Fruit fly (Drosophila melanogaster) whole organism, adult: ENCODE data around the gene CG15864.

ENCODE experiments used
- CG11617 ChIP-seq: fragments of 200-800 bp; sonication (Bioruptor generic); optimal IDR thresholded peaks from 2 replicates; lab custom pipeline; 2017; ENCODE audit warnings: mild to moderate bottlenecking, missing biosample characterization, missing genetic modification reagents, missing genetic modification characterization
- CG1620 ChIP-seq: fragments of 200-800 bp; sonication (Bioruptor generic); optimal IDR thresholded peaks from 2 replicates; lab custom pipeline; 2016; ENCODE audit warnings: missing biosample characterization, missing genetic modification characterization
- CG7045 ChIP-seq: fragments of 200-800 bp; sonication (Bioruptor generic); optimal IDR thresholded peaks from 2 replicates; lab custom pipeline; 2017; ENCODE audit warnings: missing biosample characterization, mild to moderate bottlenecking, missing genetic modification characterization
- CG7101 ChIP-seq: fragments of 200-800 bp; sonication (Bioruptor generic); optimal IDR thresholded peaks from 2 replicates; lab custom pipeline; 2018; ENCODE audit warnings: missing biosample characterization, mild to moderate bottlenecking, missing genetic modification characterization, moderate library complexity
- Hr96 ChIP-seq: fragments of 200-800 bp; sonication (Bioruptor generic); optimal IDR thresholded peaks from 2 replicates; lab custom pipeline; 2016; ENCODE audit warnings: missing biosample characterization, missing genetic modification characterization
- bab1 ChIP-seq: fragments of 200-800 bp; sonication (Bioruptor generic); optimal IDR thresholded peaks from 3 replicates; lab custom pipeline; 2019; ENCODE audit warnings: missing biosample characterization, mild to moderate bottlenecking, missing genetic modification characterization, moderate library complexity
- cic ChIP-seq: fragments of 200-800 bp; sonication (Bioruptor generic); optimal IDR thresholded peaks from 2 replicates; lab custom pipeline; 2017; ENCODE audit warnings: missing biosample characterization, mild to moderate bottlenecking, missing genetic modification characterization, moderate library complexity
- cnc ChIP-seq, 2 experiments: fragments of >200 bp; optimal IDR thresholded peaks; 2 replicates each; lab custom pipeline; 2017
- kay ChIP-seq: fragments of 200-800 bp; sonication (Bioruptor generic); peaks from one replicate; lab custom pipeline; 2016; ENCODE audit warnings: missing biosample characterization, missing genetic modification characterization, borderline replicate concordance
- ovo ChIP-seq: fragments of 200-800 bp; sonication (Bioruptor generic); optimal IDR thresholded peaks from 2 replicates; lab custom pipeline; 2016; ENCODE audit warnings: missing biosample characterization, missing genetic modification characterization
- pad ChIP-seq: fragments of 200-800 bp; sonication (Bioruptor generic); optimal IDR thresholded peaks from 3 replicates; lab custom pipeline; 2017; ENCODE audit warnings: missing biosample characterization, missing genetic modification characterization, mild to moderate bottlenecking, moderate library complexity, missing genetic modification reagents
- tj ChIP-seq: fragments of 200-800 bp; sonication (Bioruptor generic); optimal IDR thresholded peaks from 3 replicates; lab custom pipeline; 2017; ENCODE audit warnings: missing biosample characterization, mild to moderate bottlenecking, missing genetic modification characterization, moderate library complexity
- toe ChIP-seq: fragments of 200-800 bp; sonication (Bioruptor generic); optimal IDR thresholded peaks from 2 replicates; lab custom pipeline; 2016; ENCODE audit warnings: missing biosample characterization, missing genetic modification characterization

- TF ChIP-seq CG1620 (no peak), cic (GFP tag; lab: Kevin White, UChicago) (no peak), cnc (optimal IDR thresholded peaks at IDR 0.05; lab: Kevin White, UChicago) (no peak), CG11617 (GFP tag; lab: Kevin White, UChicago) (no peak), Hr96 (no peak), pad (GFP tag; lab: Kevin White, UChicago) (no peak), tj (no peak), kay (no peak), CG7045 (GFP tag; lab: Kevin White, UChicago) (no peak), CG7101 (tag; lab: Kevin White, UChicago) (no peak), ovo (GFP tag; lab: Kevin White, UChicago) (no peak), bab1 (no peak), toe (GFP tag; lab: Kevin White, UChicago) (no peak)
These were observed 43.5 kb upstream of the CG15864 start, which contains the start of gene CheA84a for dm6 chr3R:8204730-8205129.
